Worm (Caenorhabditis elegans) whole organism, mixed stage, embryonic: ENCODE results near the gene lin-25.

Source experiments
- blmp-1 ChIP-seq: fragments of 150-350 bp; optimal IDR thresholded peaks from 2 replicates; lab custom pipeline; 2014; ENCODE audit warnings: missing biosample characterization, missing genetic modification characterization
- ces-1 ChIP-seq: fragments of 150-350 bp; optimal IDR thresholded peaks from 2 replicates; lab custom pipeline; 2014; ENCODE audit warnings: missing biosample characterization, missing genetic modification reagents, missing genetic modification characterization
- drap-1 ChIP-seq: fragments of 200-800 bp; sonication (Bioruptor generic); optimal IDR thresholded peaks from 3 replicates; lab custom pipeline; 2018; ENCODE audit warnings: mild to moderate bottlenecking, missing genetic modification characterization, missing compliant biosample characterization
- elt-3 ChIP-seq: fragments of 150-350 bp; optimal IDR thresholded peaks from 2 replicates; lab custom pipeline; 2014; ENCODE audit warnings: missing biosample characterization, missing genetic modification characterization
- lin-13 ChIP-seq: fragments of 150-350 bp; optimal IDR thresholded peaks from 2 replicates; lab custom pipeline; 2014; ENCODE audit warnings: missing biosample characterization, missing genetic modification characterization
- lsy-2 ChIP-seq: fragments of 150-350 bp; optimal IDR thresholded peaks from 2 replicates; lab custom pipeline; 2014; ENCODE audit warnings: missing biosample characterization, missing genetic modification characterization
- nhr-237 ChIP-seq: fragments of 150-350 bp; optimal IDR thresholded peaks from 2 replicates; lab custom pipeline; 2014; ENCODE audit warnings: missing biosample characterization, missing genetic modification characterization
- nhr-28 ChIP-seq: fragments of 150-350 bp; optimal IDR thresholded peaks from 2 replicates; lab custom pipeline; 2014; ENCODE audit warnings: missing biosample characterization, missing genetic modification characterization
- pha-4 ChIP-seq: fragments of 150-350 bp; optimal IDR thresholded peaks from 2 replicates; lab custom pipeline; 2018; ENCODE audit warnings: missing biosample characterization, missing genetic modification reagents, missing genetic modification characterization
- sem-2 ChIP-seq: fragments of 200-800 bp; sonication (Bioruptor generic); optimal IDR thresholded peaks from 2 replicates; lab custom pipeline; 2018; ENCODE audit warnings: mild to moderate bottlenecking, missing genetic modification characterization, missing compliant biosample characterization
- snpc-4 ChIP-seq: fragments of 150-350 bp; optimal IDR thresholded peaks from 2 replicates; lab custom pipeline; 2014; ENCODE audit warnings: missing biosample characterization, missing genetic modification characterization
- unc-39 ChIP-seq: fragments of 150-350 bp; optimal IDR thresholded peaks from 2 replicates; lab custom pipeline; 2014; ENCODE audit warnings: missing biosample characterization, missing genetic modification characterization
- unc-62 ChIP-seq: fragments of 150-350 bp; optimal IDR thresholded peaks from 2 replicates; lab custom pipeline; 2014; ENCODE audit warnings: missing biosample characterization, missing genetic modification reagents, missing genetic modification characterization
- ztf-11 ChIP-seq: fragments of 150-350 bp; optimal IDR thresholded peaks from 2 replicates; lab custom pipeline; 2014; ENCODE audit warnings: missing biosample characterization, missing genetic modification characterization

DNA sequence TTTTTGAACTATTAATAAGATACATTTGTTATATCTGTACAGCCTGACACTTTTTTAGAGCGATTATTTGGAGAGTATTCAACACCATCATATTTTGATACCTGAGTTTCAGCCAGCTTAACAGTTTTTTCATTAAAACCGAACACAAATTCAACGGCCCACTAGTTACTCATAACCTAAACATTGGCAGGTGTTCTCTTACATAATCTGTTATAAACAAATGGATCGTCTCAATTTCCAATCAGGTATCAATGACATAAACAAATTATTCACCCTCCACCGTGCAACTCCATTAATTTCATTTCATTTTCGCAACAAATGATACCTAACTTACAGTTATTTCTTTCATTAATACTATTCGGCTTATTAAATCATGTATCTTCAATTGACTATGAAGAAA, 38.7 kb upstream of the lin-25 start, which contains the start of gene cubn-1:
- TF ChIP-seq unc-62 (no peak), ztf-11 (no peak), blmp-1 (tag; lab: Kevin White, UChicago) (no peak), lin-13 (tag; lab: Kevin White, UChicago) (no peak), unc-39 (tag; lab: Kevin White, UChicago) (no peak), ces-1 (GFP tag; lab: Kevin White, UChicago) (no peak), drap-1 (GFP tag; lab: Kevin White, UChicago) (no peak), snpc-4 (no peak), sem-2 (GFP tag; lab: Kevin White, UChicago) (no peak), elt-3 (no peak), nhr-28 (tag; lab: Kevin White, UChicago) (no peak), lsy-2 (tag; lab: Kevin White, UChicago) (no peak), nhr-237 (tag; lab: Kevin White, UChicago) (no peak), pha-4 (tag; lab: Kevin White, UChicago) (no peak)
